Fruit fly (Drosophila melanogaster): ENCODE data around the gene CG8813.

DNA sequence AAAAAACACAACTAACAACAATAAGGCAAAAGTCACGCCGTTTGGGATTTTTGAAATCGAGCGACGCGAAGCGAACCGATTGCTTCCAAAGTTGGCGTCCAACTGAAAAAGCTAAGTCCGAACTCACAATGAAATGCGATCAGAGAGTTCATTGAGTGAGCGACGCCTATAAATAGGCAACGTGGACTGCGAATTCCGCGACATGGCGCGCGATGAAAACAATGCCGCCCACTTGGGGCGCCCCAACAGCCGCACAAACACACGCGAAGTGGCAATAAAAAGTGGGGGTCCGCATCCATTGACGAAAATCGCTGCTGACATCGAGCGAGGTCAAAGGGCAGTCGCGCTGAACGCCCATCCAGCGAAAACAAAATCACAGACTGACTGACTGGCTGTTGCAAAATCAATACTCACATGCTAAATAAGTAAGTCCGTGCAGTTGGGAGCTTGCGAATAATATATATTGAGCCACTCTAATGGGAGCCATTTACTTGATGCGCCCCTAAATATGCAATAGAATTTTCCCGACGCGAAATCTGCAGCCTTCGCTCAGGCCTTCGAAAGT, 14.2 kb upstream of the CG8813 start:
- TF ChIP-seq CG8478 (optimal IDR thresholded peaks at IDR 0.05) = no peak
- TF ChIP-seq CTCF (optimal IDR thresholded peaks at IDR 0.05) = peak in 1 of 2 experiments; percentile 57
